Worm (Caenorhabditis elegans) whole organism, L2 larva: ENCODE data around the gene nifk-1.

Experiments used
- lin-13 ChIP-seq: fragments of 150-350 bp; optimal IDR thresholded peaks from 2 replicates; lab custom pipeline; 2014; ENCODE audit warnings: missing biosample characterization, missing genetic modification reagents, missing genetic modification characterization
- nhr-12 ChIP-seq: fragments of 150-350 bp; optimal IDR thresholded peaks from 2 replicates; lab custom pipeline; 2014; ENCODE audit warnings: missing biosample characterization, missing genetic modification characterization

- TF ChIP-seq nhr-12 (no peak), lin-13 (GFP tag; lab: Kevin White, UChicago) (no peak)
These were observed 588 bp upstream of the nifk-1 start, which contains the start of gene T04A8.8 for ce11 chrIII:4693695-4694094.
